Fruit fly (Drosophila melanogaster) whole organism, embryonic: Measurements from ENCODE around the gene MICU3.

Experiments used
- Abd-B ChIP-seq: fragments of 200-800 bp; sonication (Bioruptor generic); optimal IDR thresholded peaks from 2 replicates; lab custom pipeline; 2018; ENCODE audit warnings: missing biosample characterization, mild to moderate bottlenecking, missing genetic modification characterization, moderate library complexity
- Adf1 ChIP-seq: fragments of 200-800 bp; sonication (Bioruptor generic); IDR thresholded peaks from 2 replicates; pipeline ENCODE4 v1.3.6; 2022; ENCODE audit warnings: missing biosample characterization, missing genetic modification characterization
- Awh ChIP-seq: fragments of 200-800 bp; sonication (Bioruptor generic); IDR thresholded peaks from 2 replicates; pipeline ENCODE4, ENCODE4 v1.3.6; 2022; ENCODE audit warnings: missing biosample characterization, missing genetic modification characterization
- Bdp1 ChIP-seq: fragments of 200-800 bp; sonication (Bioruptor generic); optimal IDR thresholded peaks from 3 replicates; lab custom pipeline; 2016; ENCODE audit warnings: missing biosample characterization, missing genetic modification characterization
- Bgb ChIP-seq: fragments of 200-800 bp; sonication (Bioruptor generic); IDR thresholded peaks from 2 replicates; pipeline ENCODE4 v1.3.6; 2022; ENCODE audit warnings: missing biosample characterization, missing genetic modification characterization; ENCODE audit not compliant: partially characterized antibody
- Blimp-1 ChIP-seq: fragments of 200-800 bp; sonication (Bioruptor generic); optimal IDR thresholded peaks from 3 replicates; lab custom pipeline; 2018; ENCODE audit warnings: missing biosample characterization, missing genetic modification characterization, mild to moderate bottlenecking, moderate library complexity, missing genetic modification reagents
- BtbVII ChIP-seq: fragments of 200-800 bp; sonication (Bioruptor generic); optimal IDR thresholded peaks from 3 replicates; lab custom pipeline; 2017; ENCODE audit warnings: missing biosample characterization, mild to moderate bottlenecking, missing genetic modification characterization
- Bteb2 ChIP-seq: fragments of 200-800 bp; sonication (Bioruptor generic); optimal IDR thresholded peaks from 2 replicates; lab custom pipeline; 2016; ENCODE audit warnings: missing biosample characterization, missing genetic modification characterization
- CG10209 ChIP-seq: fragments of 200-800 bp; sonication (Bioruptor generic); optimal IDR thresholded peaks from 3 replicates; lab custom pipeline; 2017; ENCODE audit warnings: missing biosample characterization, mild to moderate bottlenecking, missing genetic modification characterization, missing genetic modification reagents
- CG1024 ChIP-seq: fragments of 200-800 bp; sonication (Bioruptor generic); IDR thresholded peaks from 2 replicates; pipeline ENCODE4 v1.3.6; 2022; ENCODE audit warnings: missing biosample characterization, missing genetic modification characterization
- CG10274 ChIP-seq: fragments of 200-800 bp; sonication (Bioruptor generic); optimal IDR thresholded peaks from 3 replicates; lab custom pipeline; 2017; ENCODE audit warnings: missing biosample characterization, mild to moderate bottlenecking, missing genetic modification characterization
- CG11723 ChIP-seq: fragments of 200-800 bp; sonication (Bioruptor generic); optimal IDR thresholded peaks from 2 replicates; lab custom pipeline; 2017; ENCODE audit warnings: missing biosample characterization, mild to moderate bottlenecking, missing genetic modification characterization
- CG12071 ChIP-seq: fragments of 200-800 bp; sonication (Bioruptor generic); optimal IDR thresholded peaks from 3 replicates; lab custom pipeline; 2018; ENCODE audit warnings: missing biosample characterization, mild to moderate bottlenecking, missing genetic modification characterization
- CG1233 ChIP-seq: fragments of 200-800 bp; sonication (Bioruptor generic); optimal IDR thresholded peaks from 4 replicates; lab custom pipeline; 2018; ENCODE audit warnings: missing biosample characterization, mild to moderate bottlenecking, missing genetic modification characterization
- CG13296 ChIP-seq: fragments of 200-800 bp; sonication (Bioruptor generic); optimal IDR thresholded peaks from 3 replicates; lab custom pipeline; 2018; ENCODE audit warnings: missing biosample characterization, mild to moderate bottlenecking, missing genetic modification characterization
- CG15269 ChIP-seq: fragments of 200-800 bp; sonication (Bioruptor generic); optimal IDR thresholded peaks from 2 replicates; lab custom pipeline; 2018; ENCODE audit warnings: missing biosample characterization, mild to moderate bottlenecking, missing genetic modification characterization, moderate library complexity
- CG15479 ChIP-seq: fragments of 200-800 bp; sonication (Bioruptor generic); optimal IDR thresholded peaks from 3 replicates; lab custom pipeline; 2019; ENCODE audit warnings: missing biosample characterization, mild to moderate bottlenecking, missing genetic modification characterization, moderate library complexity
- CG1603 ChIP-seq: fragments of 200-800 bp; sonication (Bioruptor generic); optimal IDR thresholded peaks from 2 replicates; lab custom pipeline; 2019; ENCODE audit warnings: missing biosample characterization, mild to moderate bottlenecking, missing genetic modification characterization, moderate library complexity
- CG16779 ChIP-seq: fragments of 200-800 bp; sonication (Bioruptor generic); IDR thresholded peaks from 2 replicates; pipeline ENCODE4 v1.3.6; 2022; ENCODE audit warnings: missing biosample characterization, missing genetic modification characterization
- CG17328 ChIP-seq: fragments of 200-800 bp; sonication (Bioruptor generic); IDR thresholded peaks from 2 replicates; pipeline ENCODE4 v1.3.6; 2022; ENCODE audit warnings: missing biosample characterization, missing genetic modification characterization
- CG2889 ChIP-seq: fragments of 200-800 bp; sonication (Bioruptor generic); IDR thresholded peaks from 3 replicates; pipeline ENCODE4 v1.3.6; 2022; ENCODE audit warnings: missing biosample characterization, missing genetic modification characterization
- CG6175 ChIP-seq: fragments of 200-800 bp; sonication (Bioruptor generic); IDR thresholded peaks from 3 replicates; pipeline ENCODE4 v1.3.6; 2022; ENCODE audit warnings: missing biosample characterization, missing genetic modification characterization
- CG7357 ChIP-seq: fragments of 200-800 bp; sonication (Bioruptor generic); IDR thresholded peaks from 3 replicates; pipeline ENCODE4 v1.3.6; 2022; ENCODE audit warnings: missing biosample characterization, missing genetic modification characterization
- CG7928 ChIP-seq: fragments of 200-800 bp; sonication (Bioruptor generic); optimal IDR thresholded peaks from 2 replicates; lab custom pipeline; 2017; ENCODE audit warnings: missing biosample characterization, mild to moderate bottlenecking, missing genetic modification characterization
- CG9797 ChIP-seq: fragments of 200-800 bp; sonication (Bioruptor generic); optimal IDR thresholded peaks from 3 replicates; lab custom pipeline; 2018; ENCODE audit warnings: missing biosample characterization, mild to moderate bottlenecking, missing genetic modification characterization
- Dbx ChIP-seq: fragments of 200-800 bp; sonication (Bioruptor generic); IDR thresholded peaks from 3 replicates; pipeline ENCODE4 v1.3.6; 2022; ENCODE audit warnings: missing biosample characterization, missing genetic modification characterization
- Dref ChIP-seq: fragments of 200-800 bp; sonication (Bioruptor generic); IDR thresholded peaks from 2 replicates; pipeline ENCODE4 v1.3.6; 2022; ENCODE audit warnings: missing biosample characterization, missing genetic modification characterization
- Eip74EF ChIP-seq, 2 experiments: fragments of 200-800 bp in 1 of 2; fragments of >200 bp in 1 of 2; sonication (Bioruptor generic) in 1 of 2; optimal IDR thresholded peaks; 2 replicates each; lab custom pipeline; 2017 to 2019; ENCODE audit warnings: missing biosample characterization in 2 of 2, missing genetic modification characterization in 2 of 2, mild to moderate bottlenecking in 1 of 2, moderate library complexity in 1 of 2
- HmgD ChIP-seq: fragments of 200-800 bp; sonication (Bioruptor generic); optimal IDR thresholded peaks from 3 replicates; lab custom pipeline; 2016; ENCODE audit warnings: missing biosample characterization, missing genetic modification characterization
- MBD-R2 ChIP-seq: fragments of 200-800 bp; sonication (Bioruptor generic); IDR thresholded peaks from 2 replicates; pipeline ENCODE4 v1.3.6; 2022; ENCODE audit warnings: missing biosample characterization, missing genetic modification characterization
- Mrtf ChIP-seq: fragments of 200-800 bp; sonication (Bioruptor generic); IDR thresholded peaks from 3 replicates; pipeline ENCODE4 v1.3.6; 2022; ENCODE audit warnings: missing biosample characterization, missing genetic modification characterization
- Nf-YC ChIP-seq: fragments of 200-800 bp; optimal IDR thresholded peaks from 3 replicates; lab custom pipeline; 2019; ENCODE audit warnings: missing biosample characterization, mild to moderate bottlenecking, missing genetic modification characterization, moderate library complexity
- Poxn ChIP-seq: fragments of 200-800 bp; sonication (Bioruptor generic); IDR thresholded peaks from 2 replicates; pipeline ENCODE4 v1.3.6; 2022; ENCODE audit warnings: missing biosample characterization, missing genetic modification characterization
- Ravus ChIP-seq: fragments of 200-800 bp; sonication (Bioruptor generic); IDR thresholded peaks from 2 replicates; pipeline ENCODE4 v1.3.6; 2022; ENCODE audit warnings: missing biosample characterization, missing genetic modification characterization
- Rx ChIP-seq: fragments of 200-800 bp; sonication (Bioruptor generic); IDR thresholded peaks from 2 replicates; pipeline ENCODE4 v1.3.6; 2022; ENCODE audit warnings: missing biosample characterization, missing genetic modification characterization
- Sry-β ChIP-seq: fragments of 200-800 bp; sonication (Bioruptor generic); optimal IDR thresholded peaks from 2 replicates; lab custom pipeline; 2018; ENCODE audit warnings: missing biosample characterization, mild to moderate bottlenecking, missing genetic modification characterization, moderate library complexity
- TFAM ChIP-seq: fragments of 200-800 bp; sonication (Bioruptor generic); optimal IDR thresholded peaks from 2 replicates; lab custom pipeline; 2017; ENCODE audit warnings: missing biosample characterization, missing genetic modification characterization, inconsistent platforms
- Xbp1 ChIP-seq: fragments of 200-800 bp; sonication (Bioruptor generic); optimal IDR thresholded peaks from 3 replicates; lab custom pipeline; 2016; ENCODE audit warnings: missing biosample characterization, mild to moderate bottlenecking, missing genetic modification characterization
- ap ChIP-seq: fragments of 200-800 bp; sonication (Bioruptor generic); IDR thresholded peaks from 2 replicates; pipeline ENCODE4 v1.3.6; 2022; ENCODE audit warnings: missing biosample characterization, missing genetic modification characterization
- ato ChIP-seq: fragments of 200-800 bp; sonication (Bioruptor generic); IDR thresholded peaks from 2 replicates; pipeline ENCODE4 v1.3.6; 2022; ENCODE audit warnings: missing biosample characterization, missing genetic modification characterization; ENCODE audit not compliant: partially characterized antibody
- bab2 ChIP-seq: fragments of 200-800 bp; sonication (Bioruptor generic); optimal IDR thresholded peaks from 2 replicates; lab custom pipeline; 2016; ENCODE audit warnings: missing biosample characterization, missing genetic modification characterization
- caup ChIP-seq: fragments of 200-800 bp; sonication (Bioruptor generic); optimal IDR thresholded peaks from 3 replicates; lab custom pipeline; 2017; ENCODE audit warnings: missing biosample characterization, mild to moderate bottlenecking, missing genetic modification characterization, moderate library complexity; ENCODE audit not compliant: severe bottlenecking
- crc ChIP-seq: fragments of 200-800 bp; sonication (Bioruptor generic); optimal IDR thresholded peaks from 2 replicates; lab custom pipeline; 2016; ENCODE audit warnings: missing biosample characterization, missing genetic modification characterization
- fd96Cb ChIP-seq: fragments of 200-800 bp; sonication (Bioruptor generic); optimal IDR thresholded peaks from 2 replicates; lab custom pipeline; 2018; ENCODE audit warnings: missing biosample characterization, mild to moderate bottlenecking, missing genetic modification characterization, moderate library complexity
- fru ChIP-seq: fragments of >200 bp; optimal IDR thresholded peaks from 2 replicates; lab custom pipeline; 2017
- gfzf ChIP-seq: fragments of 200-800 bp; sonication (Bioruptor generic); optimal IDR thresholded peaks from 2 replicates; lab custom pipeline; 2016; ENCODE audit warnings: missing biosample characterization, mild to moderate bottlenecking, missing genetic modification characterization, moderate library complexity
- gt ChIP-seq: fragments of 200-800 bp; sonication (Bioruptor generic); IDR thresholded peaks from 2 replicates; pipeline ENCODE4 v1.3.6; 2022; ENCODE audit warnings: missing biosample characterization, missing genetic modification characterization
- mirr ChIP-seq: fragments of 200-800 bp; sonication (Bioruptor generic); optimal IDR thresholded peaks from 3 replicates; lab custom pipeline; 2018; ENCODE audit warnings: missing biosample characterization, mild to moderate bottlenecking, missing genetic modification characterization
- sug ChIP-seq: fragments of 200-800 bp; optimal IDR thresholded peaks from 2 replicates; lab custom pipeline; 2019; ENCODE audit warnings: missing biosample characterization, mild to moderate bottlenecking, missing genetic modification characterization, moderate library complexity
- tx ChIP-seq: fragments of 200-800 bp; sonication (Bioruptor generic); optimal IDR thresholded peaks from 2 replicates; lab custom pipeline; 2016; ENCODE audit warnings: missing biosample characterization, missing genetic modification characterization

MICU3 gene

dm6 chr3R:19902926-19903739, 56.0 kb downstream of the MICU3 start, which contains the start of gene ClpX (continued):
- TF ChIP-seq CG1233 (no peak), Awh (GFP tag; lab: Robert Waterston, UW) (no peak), Bteb2 (GFP tag; lab: Kevin White, UChicago) (no peak), Bgb (peak; percentile 76), CG17328 (no peak), CG11723 (GFP tag; lab: Kevin White, UChicago) (no peak), CG13296 (GFP tag; lab: Kevin White, UChicago) (peak; percentile 20), sug (tag; lab: Kevin White, UChicago) (peak; percentile 42), gfzf (peak; percentile 42), CG2889 (GFP tag; lab: Robert Waterston, UW) (no peak), MBD-R2 (GFP tag; lab: Robert Waterston, UW) (peak; percentile 73), Eip74EF (GFP tag; optimal IDR thresholded peaks at IDR 0.05; lab: Kevin White, UChicago) (no peak), Adf1 (GFP tag; lab: Robert Waterston, UW) (peak; percentile 20; the same call in 1 of the 2 replicates), CG10209 (GFP tag; lab: Kevin White, UChicago) (no peak), ap (no peak), Nf-YC (peak; percentile 28), fru (lab: Kevin White, UChicago) (no peak), gt (GFP tag; lab: Robert Waterston, UW) (no peak), tx (GFP tag; lab: Kevin White, UChicago) (no peak), CG9797 (peak; percentile 23), CG7928 (GFP tag; lab: Kevin White, UChicago) (no peak), Bdp1 (no peak), CG15479 (GFP tag; lab: Kevin White, UChicago) (peak; percentile 80), Ravus (no peak), ato (GFP tag; lab: Robert Waterston, UW) (peak; percentile 60), CG1024 (GFP tag; lab: Robert Waterston, UW) (no peak), CG16779 (GFP tag; lab: Robert Waterston, UW) (no peak), BtbVII (GFP tag; lab: Kevin White, UChicago) (no peak), HmgD (GFP tag; lab: Kevin White, UChicago) (no peak), Dbx (GFP tag; lab: Robert Waterston, UW) (no peak), fd96Cb (tag; lab: Kevin White, UChicago) (no peak), Rx (GFP tag; lab: Robert Waterston, UW) (no peak), CG7357 (GFP tag; lab: Robert Waterston, UW) (no peak), TFAM (no peak), Mrtf (GFP tag; lab: Robert Waterston, UW) (no peak), Xbp1 (GFP tag; lab: Kevin White, UChicago) (no peak), Dref (GFP tag; lab: Robert Waterston, UW) (peak; percentile 78), CG10274 (no peak), mirr (no peak), bab2 (no peak), crc (GFP tag; lab: Kevin White, UChicago) (no peak), Abd-B (GFP tag; lab: Kevin White, UChicago) (no peak), CG1603 (tag; lab: Kevin White, UChicago) (peak; percentile 48), CG12071 (GFP tag; lab: Kevin White, UChicago) (no peak), CG6175 (GFP tag; lab: Robert Waterston, UW) (no peak), Blimp-1 (GFP tag; lab: Kevin White, UChicago) (no peak), Poxn (GFP tag; lab: Robert Waterston, UW) (no peak), CG15269 (no peak), caup (GFP tag; lab: Kevin White, UChicago) (no peak), Sry-β (GFP tag; lab: Kevin White, UChicago) (no peak)
